Worm (Caenorhabditis elegans): ENCODE data around the gene F09B9.4.

F09B9.4 gene

ce11 chrX:10145011-10145410 lies 15.4 kb upstream of the F09B9.4 start:
- TF ChIP-seq ref-1 (GFP tag; conservative IDR thresholded peaks at IDR 0.05) (no peak), med-1 (GFP tag; optimal IDR thresholded peaks at IDR 0.05; ENCODE audit: insufficient read depth) (no peak), tab-1 (GFP tag; IDR thresholded peaks at IDR 0.05) (no peak; the same call in 1 of the 2 replicates), klf-2 (GFP tag; conservative IDR thresholded peaks at IDR 0.05) (peak; percentile 76), ztf-23 (GFP tag; IDR thresholded peaks at IDR 0.05) (peak; percentile 78), cog-1 (tag; optimal IDR thresholded peaks at IDR 0.05) (no peak), flt-1 (GFP tag; IDR thresholded peaks at IDR 0.05) (peak; percentile 60; the same call in 1 of the 2 replicates), T22C8.4 (GFP tag; IDR thresholded peaks at IDR 0.05) (peak; percentile 13; the same call in 1 of the 2 replicates), ztf-29 (GFP tag; IDR thresholded peaks at IDR 0.05) (peak; percentile 51; the same call in 1 of the 2 replicates)

ce11 chrX:10146592-10146991 lies 13.8 kb upstream of the F09B9.4 start, which contains the start of gene unc-115:
unc-115 (plus strand) TSS chrX:10146892.
- TF ChIP-seq flt-1 (GFP tag; IDR thresholded peaks at IDR 0.05): peak; percentile 88
- TF ChIP-seq T22C8.4 (GFP tag; IDR thresholded peaks at IDR 0.05): peak; percentile 97
- peak; percentile 63; the same call in 1 of the 2 replicates for TF ChIP-seq ztf-23 (GFP tag; IDR thresholded peaks at IDR 0.05)
- TF ChIP-seq med-1 (GFP tag; optimal IDR thresholded peaks at IDR 0.05; ENCODE audit: insufficient read depth): no peak
- TF ChIP-seq ref-1 (GFP tag; conservative IDR thresholded peaks at IDR 0.05): no peak
- 0 out of 2 replicates have a peak, but pooled peaks have one; percentile 39 for TF ChIP-seq klf-2 (GFP tag; conservative IDR thresholded peaks at IDR 0.05)
- TF ChIP-seq ztf-29 (GFP tag; IDR thresholded peaks at IDR 0.05): 0 out of 2 replicates have a peak, but pooled peaks have one; percentile 4
- TF ChIP-seq cog-1 (tag; optimal IDR thresholded peaks at IDR 0.05): peak; percentile 75
- TF ChIP-seq tab-1 (GFP tag; IDR thresholded peaks at IDR 0.05): no peak

ce11 chrX:10147236-10147635 lies 13.2 kb upstream of the F09B9.4 start:
- TF ChIP-seq med-1 (GFP tag; optimal IDR thresholded peaks at IDR 0.05; ENCODE audit: insufficient read depth) (no peak), tab-1 (GFP tag; IDR thresholded peaks at IDR 0.05) (no peak), ref-1 (GFP tag; conservative IDR thresholded peaks at IDR 0.05) (no peak), flt-1 (GFP tag; IDR thresholded peaks at IDR 0.05) (no peak), klf-2 (GFP tag; conservative IDR thresholded peaks at IDR 0.05) (no peak), ztf-23 (GFP tag; IDR thresholded peaks at IDR 0.05) (no peak)

ce11 chrX:10148235-10148872 lies 12.1 kb upstream of the F09B9.4 start:
- TF ChIP-seq klf-2 (GFP tag; conservative IDR thresholded peaks at IDR 0.05) (no peak), ztf-23 (GFP tag; IDR thresholded peaks at IDR 0.05) (peak; percentile 53; the same call in 1 of the 2 replicates), flt-1 (GFP tag; IDR thresholded peaks at IDR 0.05) (peak; percentile 80)

ce11 chrX:10150918-10151317 lies 9.5 kb upstream of the F09B9.4 start:
- TF ChIP-seq cog-1 (tag; optimal IDR thresholded peaks at IDR 0.05) (no peak), flt-1 (GFP tag; IDR thresholded peaks at IDR 0.05) (no peak), T22C8.4 (GFP tag; IDR thresholded peaks at IDR 0.05) (no peak), ztf-29 (GFP tag; IDR thresholded peaks at IDR 0.05) (no peak), klf-2 (GFP tag; conservative IDR thresholded peaks at IDR 0.05) (no peak), med-1 (GFP tag; optimal IDR thresholded peaks at IDR 0.05; ENCODE audit: insufficient read depth) (no peak), tab-1 (GFP tag; IDR thresholded peaks at IDR 0.05) (no peak), ztf-23 (GFP tag; IDR thresholded peaks at IDR 0.05) (no peak), ref-1 (GFP tag; conservative IDR thresholded peaks at IDR 0.05) (no peak)

- TF ChIP-seq klf-2 (GFP tag; conservative IDR thresholded peaks at IDR 0.05) (no peak), cog-1 (tag; optimal IDR thresholded peaks at IDR 0.05) (no peak)
Measured at ce11 chrX:10154317-10154942, 6.0 kb upstream of the F09B9.4 start, which contains the start of gene F09B9.5. F09B9.5 (plus strand) TSS chrX:10154817.

- no peak for TF ChIP-seq ztf-23 (GFP tag; IDR thresholded peaks at IDR 0.05)
- no peak for TF ChIP-seq T22C8.4 (GFP tag; IDR thresholded peaks at IDR 0.05)
- no peak for TF ChIP-seq klf-2 (GFP tag; conservative IDR thresholded peaks at IDR 0.05)
- TF ChIP-seq ztf-29 (GFP tag; IDR thresholded peaks at IDR 0.05): no peak
- no peak for TF ChIP-seq flt-1 (GFP tag; IDR thresholded peaks at IDR 0.05)
- TF ChIP-seq tab-1 (GFP tag; IDR thresholded peaks at IDR 0.05): no peak
- TF ChIP-seq cog-1 (tag; optimal IDR thresholded peaks at IDR 0.05): no peak
- TF ChIP-seq med-1 (GFP tag; optimal IDR thresholded peaks at IDR 0.05; ENCODE audit: insufficient read depth): no peak
- no peak for TF ChIP-seq ref-1 (GFP tag; conservative IDR thresholded peaks at IDR 0.05)
Measured at ce11 chrX:10155127-10155526, 5.3 kb upstream of the F09B9.4 start.

ce11 chrX:10158716-10159115 lies 1.7 kb upstream of the F09B9.4 start, which contains the start of gene erd-2.1:
erd-2.1 (minus strand) TSS chrX:10158829.
- TF ChIP-seq ztf-29 (GFP tag; IDR thresholded peaks at IDR 0.05): peak; percentile 18; the same call in 1 of the 2 replicates
- TF ChIP-seq ref-1 (GFP tag; conservative IDR thresholded peaks at IDR 0.05): no peak
- TF ChIP-seq T22C8.4 (GFP tag; IDR thresholded peaks at IDR 0.05): no peak
- no peak for TF ChIP-seq cog-1 (tag; optimal IDR thresholded peaks at IDR 0.05)
- TF ChIP-seq med-1 (GFP tag; optimal IDR thresholded peaks at IDR 0.05; ENCODE audit: insufficient read depth): no peak
- no peak for TF ChIP-seq tab-1 (GFP tag; IDR thresholded peaks at IDR 0.05)
- TF ChIP-seq flt-1 (GFP tag; IDR thresholded peaks at IDR 0.05): no peak

ce11 chrX:10162476-10162875 lies 2.0 kb downstream of the F09B9.4 start:
- TF ChIP-seq ztf-23 (GFP tag; IDR thresholded peaks at IDR 0.05) (no peak), flt-1 (GFP tag; IDR thresholded peaks at IDR 0.05) (no peak), klf-2 (GFP tag; conservative IDR thresholded peaks at IDR 0.05) (no peak), ztf-29 (GFP tag; IDR thresholded peaks at IDR 0.05) (no peak), ref-1 (GFP tag; conservative IDR thresholded peaks at IDR 0.05) (no peak), tab-1 (GFP tag; IDR thresholded peaks at IDR 0.05) (no peak), med-1 (GFP tag; optimal IDR thresholded peaks at IDR 0.05; ENCODE audit: insufficient read depth) (no peak)
